Fruit fly (Drosophila melanogaster): Measurements from ENCODE around the gene Dhc62B.

- TF ChIP-seq usp (GFP tag; optimal IDR thresholded peaks at IDR 0.05) (no peak), pan (optimal IDR thresholded peaks at IDR 0.05) (no peak), CG8478 (optimal IDR thresholded peaks at IDR 0.05) (no peak)
Measured at dm6 chr3L:1755458-1755984, 16.0 kb downstream of the Dhc62B start, which contains the start of gene Cht2.

Measured in whole organism.